Worm (Caenorhabditis elegans) whole organism, L4/young adult: Measurements from ENCODE around the gene sahd-1.

Experiments used
- W03F9.2 ChIP-seq: fragments of 150-350 bp; optimal IDR thresholded peaks from 2 replicates; lab custom pipeline; 2014; ENCODE audit warnings: missing biosample characterization, missing genetic modification characterization
- dao-5 ChIP-seq: sonication (generic microtip); optimal IDR thresholded peaks from 2 replicates; lab custom pipeline; 2016; ENCODE audit warnings: missing genotype, missing genetic modification characterization, moderate library complexity, missing compliant biosample characterization
- him-1 ChIP-seq: sonication (generic microtip); optimal IDR thresholded peaks from 2 replicates; lab custom pipeline; 2016; ENCODE audit warnings: missing genotype, missing genetic modification reagents, missing genetic modification characterization, missing compliant biosample characterization

DNA sequence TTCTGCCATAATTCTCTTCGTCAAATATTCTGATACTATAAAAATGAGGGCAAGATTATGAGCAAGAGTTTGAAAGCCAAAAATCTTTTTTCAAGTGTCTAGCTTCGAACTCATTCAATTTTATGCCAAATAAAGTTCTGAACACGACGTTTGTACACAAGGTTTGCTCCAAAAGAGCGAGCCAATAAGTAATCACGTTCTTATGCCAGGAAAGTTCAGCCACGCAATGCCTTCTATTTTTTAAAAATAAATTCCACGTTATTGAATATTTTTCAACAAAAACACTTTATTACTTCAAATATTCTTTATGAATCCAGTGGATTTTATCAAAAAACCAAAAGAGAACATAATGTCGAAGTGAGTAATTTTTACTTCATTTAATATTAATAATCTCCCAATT, 26.9 kb downstream of the sahd-1 start, which contains the start of gene nep-5:
- TF ChIP-seq him-1 (tag; lab: Kevin White, UChicago) (no peak), dao-5 (no peak), W03F9.2 (tag; lab: Kevin White, UChicago) (no peak)
